Worm (Caenorhabditis elegans) whole organism, L4 larva: ENCODE measurements around the gene nspg-11.

Experiments used
- D1046.2 ChIP-seq: fragments of 200-800 bp; sonication (Bioruptor generic); IDR thresholded peaks from 2 replicates; pipeline ENCODE4 v1.3.6; 2022; ENCODE audit warnings: missing genetic modification characterization, missing compliant biosample characterization
- F10B5.3 ChIP-seq: sonication (generic microtip); optimal IDR thresholded peaks from 2 replicates; lab custom pipeline; 2016; ENCODE audit warnings: mild to moderate bottlenecking, missing genetic modification characterization, missing compliant biosample characterization
- R02D3.7 ChIP-seq: fragments of 150-350 bp; sonication (generic microtip); optimal IDR thresholded peaks from 3 replicates; lab custom pipeline; 2014; ENCODE audit warnings: missing biosample characterization, missing genetic modification characterization
- T20F7.1 ChIP-seq: fragments of 200-800 bp; sonication (Bioruptor generic); optimal IDR thresholded peaks from 2 replicates; lab custom pipeline; 2018; ENCODE audit warnings: mild to moderate bottlenecking, missing genetic modification characterization, missing compliant biosample characterization
- Y105C5A.15 ChIP-seq: fragments of 200-800 bp; sonication (Bioruptor generic); IDR thresholded peaks from 2 replicates; pipeline ENCODE4 v1.3.6; 2022; ENCODE audit warnings: missing genetic modification characterization, missing compliant biosample characterization
- Y48G9A.11 ChIP-seq: fragments of 200-800 bp; sonication (Bioruptor generic); IDR thresholded peaks from 2 replicates; pipeline ENCODE4 v1.3.6; 2022; ENCODE audit warnings: missing genetic modification reagents, missing genetic modification characterization, missing compliant biosample characterization
- ama-1 ChIP-seq: fragments of 150-350 bp; optimal IDR thresholded peaks from 2 replicates; lab custom pipeline; 2014; ENCODE audit warnings: inconsistent platforms, mixed read lengths
- arid-1 ChIP-seq: fragments of 200-800 bp; sonication (Bioruptor generic); conservative IDR thresholded peaks from 2 replicates; pipeline ENCODE4 v1.3.6; 2022; ENCODE audit warnings: missing genetic modification reagents, missing genetic modification characterization, missing compliant biosample characterization
- ceh-28 ChIP-seq: fragments of 150-350 bp; optimal IDR thresholded peaks from 2 replicates; lab custom pipeline; 2014; ENCODE audit warnings: missing biosample characterization, missing genetic modification reagents, missing genetic modification characterization
- ceh-44 ChIP-seq: fragments of 200-800 bp; sonication (Bioruptor generic); IDR thresholded peaks from 2 replicates; pipeline ENCODE4 v1.3.6; 2022; ENCODE audit warnings: missing genetic modification reagents, missing genetic modification characterization, missing compliant biosample characterization
- ceh-62 ChIP-seq: sonication (generic microtip); optimal IDR thresholded peaks from 2 replicates; lab custom pipeline; 2017; ENCODE audit warnings: missing biosample characterization, missing genetic modification characterization
- cey-2 ChIP-seq: sonication (generic microtip); optimal IDR thresholded peaks from 3 replicates; lab custom pipeline; 2017; ENCODE audit warnings: missing genetic modification characterization, mild to moderate bottlenecking, missing compliant biosample characterization, antibody characterized with exemption, borderline replicate concordance; ENCODE audit not compliant: insufficient read depth
- daf-16 ChIP-seq, 3 experiments: sonication (generic microtip); optimal IDR thresholded peaks; 2 replicates each; lab custom pipeline; 2016 to 2017; ENCODE audit warnings: missing genetic modification characterization in 3 of 3, missing genetic modification reagents in 3 of 3, mild to moderate bottlenecking in 2 of 3, missing compliant biosample characterization in 2 of 3, missing biosample characterization in 1 of 3, moderate library complexity in 1 of 3
- dmd-6 ChIP-seq: fragments of 200-800 bp; sonication (Bioruptor generic); IDR thresholded peaks from 2 replicates; pipeline ENCODE4 v1.3.6; 2022; ENCODE audit warnings: missing genetic modification reagents, missing genetic modification characterization, missing compliant biosample characterization
- dpl-1 ChIP-seq: fragments of 150-350 bp; optimal IDR thresholded peaks from 2 replicates; lab custom pipeline; 2014; ENCODE audit warnings: missing biosample characterization, missing genetic modification reagents, missing genetic modification characterization
- dve-1 ChIP-seq: sonication (generic microtip); optimal IDR thresholded peaks from 2 replicates; lab custom pipeline; 2017; ENCODE audit warnings: antibody characterized with exemption, mild to moderate bottlenecking, missing genetic modification characterization, missing compliant biosample characterization; ENCODE audit not compliant: insufficient read depth
- egl-43 ChIP-seq: fragments of 200-800 bp; sonication (Bioruptor generic); IDR thresholded peaks from 2 replicates; pipeline ENCODE4 v1.3.6; 2022; ENCODE audit warnings: missing genetic modification reagents, missing genetic modification characterization, missing compliant biosample characterization
- gei-8 ChIP-seq: fragments of 200-800 bp; sonication (Bioruptor generic); optimal IDR thresholded peaks from 2 replicates; lab custom pipeline; 2018; ENCODE audit warnings: mild to moderate bottlenecking, missing genetic modification characterization, missing compliant biosample characterization
- hlh-11 ChIP-seq: fragments of 200-800 bp; sonication (Bioruptor generic); optimal IDR thresholded peaks from 2 replicates; lab custom pipeline; 2018; ENCODE audit warnings: mild to moderate bottlenecking, missing genetic modification characterization, missing compliant biosample characterization
- hlh-30 ChIP-seq: sonication (generic microtip); optimal IDR thresholded peaks from 2 replicates; lab custom pipeline; 2017; ENCODE audit warnings: antibody characterized with exemption, mild to moderate bottlenecking, missing genetic modification characterization, missing compliant biosample characterization; ENCODE audit not compliant: insufficient read depth
- jun-1 ChIP-seq: fragments of 150-350 bp; optimal IDR thresholded peaks from 2 replicates; lab custom pipeline; 2014; ENCODE audit warnings: missing biosample characterization, missing genetic modification reagents, missing genetic modification characterization
- lin-38 ChIP-seq: fragments of 200-800 bp; sonication (Bioruptor generic); IDR thresholded peaks from 2 replicates; pipeline ENCODE4 v1.3.6; 2022; ENCODE audit warnings: missing genetic modification reagents, missing genetic modification characterization, missing compliant biosample characterization
- lin-39 ChIP-seq: fragments of 150-350 bp; optimal IDR thresholded peaks from 2 replicates; lab custom pipeline; 2014; ENCODE audit warnings: missing biosample characterization, missing genetic modification reagents, missing genetic modification characterization
- lir-3 ChIP-seq: sonication (generic microtip); optimal IDR thresholded peaks from 2 replicates; lab custom pipeline; 2016; ENCODE audit warnings: mild to moderate bottlenecking, missing genetic modification characterization, missing compliant biosample characterization
- lsy-2 ChIP-seq, 2 experiments: fragments of 150-350 bp in 1 of 2; sonication (generic microtip) in 1 of 2; optimal IDR thresholded peaks; 2 replicates each; lab custom pipeline; 2014 to 2017; ENCODE audit warnings: missing biosample characterization in 2 of 2, missing genetic modification characterization in 2 of 2
- mep-1 ChIP-seq: fragments of 150-350 bp; sonication (generic microtip); optimal IDR thresholded peaks from 3 replicates; lab custom pipeline; 2014; ENCODE audit warnings: missing biosample characterization, missing genetic modification characterization
- nhr-28 ChIP-seq: fragments of 150-350 bp; optimal IDR thresholded peaks from 2 replicates; lab custom pipeline; 2014; ENCODE audit warnings: missing biosample characterization, missing genetic modification characterization
- nhr-77 ChIP-seq: fragments of 150-350 bp; optimal IDR thresholded peaks from 2 replicates; lab custom pipeline; 2014; ENCODE audit warnings: missing biosample characterization, missing genetic modification characterization
- pqm-1 ChIP-seq: sonication (generic microtip); optimal IDR thresholded peaks from 2 replicates; lab custom pipeline; 2017; ENCODE audit warnings: missing biosample characterization, missing genetic modification characterization
- spr-1 ChIP-seq: sonication (generic microtip); optimal IDR thresholded peaks from 2 replicates; lab custom pipeline; 2016; ENCODE audit warnings: mild to moderate bottlenecking, missing genetic modification characterization, missing compliant biosample characterization
- unc-39 ChIP-seq: sonication (generic microtip); optimal IDR thresholded peaks from 2 replicates; lab custom pipeline; 2017; ENCODE audit warnings: missing biosample characterization, missing genetic modification characterization
- unc-62 ChIP-seq, 3 experiments: fragments of 150-350 bp in 1 of 3; sonication (generic microtip); optimal IDR thresholded peaks in 2 of 3; peaks in 1 of 3; 1 replicate in 1 of 3; 2 replicates in 2 of 3; lab custom pipeline; 2014 to 2017; ENCODE audit warnings: missing biosample characterization in 3 of 3, missing genetic modification characterization in 3 of 3, missing genetic modification reagents in 3 of 3, missing genotype in 1 of 3
- zip-11 ChIP-seq: fragments of 200-800 bp; sonication (Bioruptor generic); IDR thresholded peaks from 2 replicates; pipeline ENCODE4 v1.3.6; 2022; ENCODE audit warnings: missing genetic modification characterization, missing compliant biosample characterization

The nspg-11 gene

ce11 chrIV:9321039-9321851, 2.6 kb downstream of the nspg-11 start, which contains the start of the genes F49C12.12 and vha-17:
F49C12.12 (minus strand) TSS chrIV:9321089.
vha-17 (plus strand) TSS chrIV:9321801.
- TF ChIP-seq hlh-11 (tag; lab: Kevin White, UChicago) (peak; percentile 79), D1046.2 (GFP tag; lab: Robert Waterston, UW) (no peak), ceh-28 (tag; lab: Kevin White, UChicago) (peak; percentile 6), dmd-6 (peak; percentile 51), lsy-2 (tag; optimal IDR thresholded peaks at IDR 0.05; lab: Kevin White, UChicago) (peak in 1 of 2 experiments; percentile 56), cey-2 (tag; lab: Kevin White, UChicago) (no peak), lin-38 (GFP tag; lab: Robert Waterston, UW) (peak; percentile 26; the same call in 1 of the 2 replicates), daf-16 (GFP tag; optimal IDR thresholded peaks at IDR 0.05; lab: Kevin White, UChicago) (no peak), daf-16 (tag; optimal IDR thresholded peaks at IDR 0.05; lab: Kevin White, UChicago) (peak; percentile 55), ceh-62 (tag; lab: Kevin White, UChicago) (no peak), spr-1 (tag; lab: Kevin White, UChicago) (no peak), nhr-77 (tag; lab: Kevin White, UChicago) (peak; percentile 74), dve-1 (tag; lab: Kevin White, UChicago) (peak; percentile 42), pqm-1 (tag; lab: Kevin White, UChicago) (peak; percentile 33), mep-1 (tag; lab: Kevin White, UChicago) (peak; percentile 43), nhr-28 (tag; lab: Kevin White, UChicago) (peak; percentile 19), T20F7.1 (GFP tag; lab: Kevin White, UChicago) (peak; percentile 70), dpl-1 (peak; percentile 7), F10B5.3 (tag; lab: Kevin White, UChicago) (no peak), hlh-30 (tag; lab: Kevin White, UChicago) (peak; percentile 66)

- TF ChIP-seq unc-62 (GFP tag; optimal IDR thresholded peaks at IDR 0.05 in 1 of 2; lab: Kevin White, UChicago): peak in 1 of 2 experiments; percentile 51
- no peak for TF ChIP-seq unc-62 (tag; optimal IDR thresholded peaks at IDR 0.05; lab: Kevin White, UChicago)
- no peak for TF ChIP-seq unc-39 (tag; lab: Kevin White, UChicago)
- 0 out of 2 replicates have a peak, but pooled peaks have one; percentile 30 for TF ChIP-seq Y48G9A.11 (GFP tag; lab: Robert Waterston, UW)
- no peak for TF ChIP-seq spr-1 (tag; lab: Kevin White, UChicago)
- 0 out of 2 replicates have a peak, but pooled peaks have one; percentile 41 for TF ChIP-seq arid-1 (GFP tag; lab: Robert Waterston, UW)
- no peak for TF ChIP-seq hlh-30 (tag; lab: Kevin White, UChicago)
- 0 out of 2 replicates have a peak, but pooled peaks have one; percentile 40 for TF ChIP-seq Y105C5A.15 (GFP tag; lab: Robert Waterston, UW)
- TF ChIP-seq T20F7.1 (GFP tag; lab: Kevin White, UChicago): no peak
- TF ChIP-seq ceh-44 (GFP tag; lab: Robert Waterston, UW): no peak
- no peak for TF ChIP-seq daf-16 (GFP tag; optimal IDR thresholded peaks at IDR 0.05; lab: Kevin White, UChicago)
- TF ChIP-seq daf-16 (tag; optimal IDR thresholded peaks at IDR 0.05; lab: Kevin White, UChicago): peak; percentile 18
- TF ChIP-seq lin-39: no peak
- TF ChIP-seq gei-8 (GFP tag; lab: Kevin White, UChicago): peak; percentile 30
- TF ChIP-seq R02D3.7 (tag; lab: Kevin White, UChicago): no peak
- TF ChIP-seq ama-1 (lab: Kevin White, UChicago): peak; percentile 31
- TF ChIP-seq lsy-2 (tag; optimal IDR thresholded peaks at IDR 0.05; lab: Kevin White, UChicago): no peak
- TF ChIP-seq ceh-62 (tag; lab: Kevin White, UChicago): no peak
- TF ChIP-seq F10B5.3 (tag; lab: Kevin White, UChicago): no peak
- TF ChIP-seq jun-1 (tag; lab: Kevin White, UChicago): no peak
- no peak for TF ChIP-seq lir-3 (tag; lab: Kevin White, UChicago)
These were observed 3.9 kb downstream of the nspg-11 start for ce11 chrIV:9320023-9320422.

ce11 chrIV:9319080-9319479, 4.8 kb downstream of the nspg-11 start, which contains the start of the genes F49C12.11 and nemt-1:
F49C12.11 (plus strand) TSS chrIV:9319380.
nemt-1 (minus strand) TSS chrIV:9319439.
- TF ChIP-seq egl-43 (GFP tag; lab: Robert Waterston, UW) (no peak), pqm-1 (tag; lab: Kevin White, UChicago) (no peak), Y105C5A.15 (GFP tag; lab: Robert Waterston, UW) (no peak), zip-11 (GFP tag; lab: Robert Waterston, UW) (no peak)
